Worm (Caenorhabditis elegans): ENCODE data around the gene pup-2.

The pup-2 gene

DNA sequence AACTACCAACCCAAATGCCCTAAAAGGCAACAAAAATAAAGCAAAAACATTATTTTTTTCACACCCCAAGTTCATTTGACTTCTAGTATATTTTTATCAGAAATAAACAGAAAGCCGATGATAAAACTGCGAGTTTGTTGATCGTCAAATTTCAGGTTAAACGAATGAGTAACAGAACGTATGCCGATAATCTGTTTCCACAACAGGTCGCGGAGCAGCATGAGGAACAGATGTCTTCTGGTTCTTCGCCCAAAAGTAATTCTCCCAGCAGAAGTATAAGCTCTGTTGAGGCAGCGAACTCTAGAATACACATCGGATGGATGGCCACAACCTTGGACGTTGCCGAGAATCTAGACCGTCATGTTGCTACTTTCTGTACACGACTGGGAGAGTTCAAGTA is 44.7 kb downstream of the pup-2 start, which contains the start of gene prmt-5 (continued):
- TF ChIP-seq ztf-3 (GFP tag; optimal IDR thresholded peaks at IDR 0.05) = peak; percentile 73
- 0 out of 2 replicates have a peak, but pooled peaks have one; percentile 53 for TF ChIP-seq lin-26 (GFP tag; IDR thresholded peaks at IDR 0.05)
- peak; percentile 79; the same call in 1 of the 2 replicates for TF ChIP-seq Y95B8A.8 (GFP tag; IDR thresholded peaks at IDR 0.05)
- TF ChIP-seq xnd-1 (tag; optimal IDR thresholded peaks at IDR 0.05) = peak; percentile 43
- peak; percentile 52 for TF ChIP-seq tbp1 (GFP tag; optimal IDR thresholded peaks at IDR 0.05)
- peak; percentile 68; the same call in 1 of the 2 replicates for TF ChIP-seq pbrm-1 (GFP tag; IDR thresholded peaks at IDR 0.05)
- no peak for TF ChIP-seq ceh-91 (GFP tag; IDR thresholded peaks at IDR 0.05)
- TF ChIP-seq F33H1.4 (GFP tag; IDR thresholded peaks at IDR 0.05) = peak; percentile 27; the same call in 1 of the 2 replicates
- TF ChIP-seq nhr-27 (tag; optimal IDR thresholded peaks at IDR 0.05) = peak; percentile 73
- peak; percentile 53 for TF ChIP-seq lin-40 (tag; optimal IDR thresholded peaks at IDR 0.05)
- TF ChIP-seq F37B4.10 (GFP tag; IDR thresholded peaks at IDR 0.05) = no peak
- TF ChIP-seq nfya-1 (tag; optimal IDR thresholded peaks at IDR 0.05; ENCODE audit: borderline replicate concordance, insufficient read depth) = no peak
- peak; percentile 87 for TF ChIP-seq ekl-4 (GFP tag; IDR thresholded peaks at IDR 0.05)
- TF ChIP-seq T26A5.8 (tag; optimal IDR thresholded peaks at IDR 0.05) = peak; percentile 36
- peak; percentile 12 for TF ChIP-seq ceh-27 (GFP tag; optimal IDR thresholded peaks at IDR 0.05)
- no peak for TF ChIP-seq sea-2 (GFP tag; IDR thresholded peaks at IDR 0.05)
- no peak for TF ChIP-seq F55B11.4 (tag; optimal IDR thresholded peaks at IDR 0.05; ENCODE audit: borderline replicate concordance, insufficient read depth)
- no peak for TF ChIP-seq ztf-22 (GFP tag; optimal IDR thresholded peaks at IDR 0.05)
- peak; percentile 70 for TF ChIP-seq hmg-20 (GFP tag; IDR thresholded peaks at IDR 0.05)
- TF ChIP-seq B0019.2 (GFP tag; conservative IDR thresholded peaks at IDR 0.05) = no peak
- TF ChIP-seq Y79H2A.3 (GFP tag; conservative IDR thresholded peaks at IDR 0.05) = 0 out of 2 replicates have a peak, but pooled peaks have one; percentile 34
- TF ChIP-seq lin-35 (GFP tag; optimal IDR thresholded peaks at IDR 0.05) = peak in 1 of 3 experiments; percentile 22
- TF ChIP-seq egl-44 (GFP tag; IDR thresholded peaks at IDR 0.05) = no peak
- TF ChIP-seq rpc-1 (optimal IDR thresholded peaks at IDR 0.05) = no peak
- TF ChIP-seq rpc-1 (tag; optimal IDR thresholded peaks at IDR 0.05) = no peak
- peak; percentile 76 for TF ChIP-seq B0035.1 (tag; optimal IDR thresholded peaks at IDR 0.05)
- TF ChIP-seq let-526 (GFP tag; IDR thresholded peaks at IDR 0.05) = peak; percentile 78
- TF ChIP-seq madf-6 (GFP tag; IDR thresholded peaks at IDR 0.05) = peak; percentile 84
- peak; percentile 95 for TF ChIP-seq repo-1 (tag; optimal IDR thresholded peaks at IDR 0.05)
- TF ChIP-seq ceh-100 (GFP tag; IDR thresholded peaks at IDR 0.05) = peak; percentile 56
- no peak for TF ChIP-seq F23B12.7 (tag; optimal IDR thresholded peaks at IDR 0.05; ENCODE audit: insufficient read depth)
- TF ChIP-seq attf-3 (GFP tag; conservative IDR thresholded peaks at IDR 0.05) = no peak
- peak; percentile 93 for TF ChIP-seq chd-7 (tag; optimal IDR thresholded peaks at IDR 0.05)
- no peak for TF ChIP-seq nhr-90 (tag; optimal IDR thresholded peaks at IDR 0.05)
- peak; percentile 75; the same call in 1 of the 2 replicates for TF ChIP-seq attf-6 (GFP tag; IDR thresholded peaks at IDR 0.05)
- no peak for TF ChIP-seq snpc-4 (GFP tag; optimal IDR thresholded peaks at IDR 0.05)
- peak in 2 of 4 experiments; percentile 28 to 48 for TF ChIP-seq snpc-4 (tag; optimal IDR thresholded peaks at IDR 0.05)
- TF ChIP-seq ztf-28 (GFP tag; IDR thresholded peaks at IDR 0.05) = no peak
- TF ChIP-seq hsf-1 (GFP tag; IDR thresholded peaks at IDR 0.05) = peak; percentile 66; the same call in 1 of the 2 replicates
- peak; percentile 90 for TF ChIP-seq ceh-79 (tag; optimal IDR thresholded peaks at IDR 0.05)
- TF ChIP-seq ccch-3 (GFP tag; optimal IDR thresholded peaks at IDR 0.05) = no peak
- peak; percentile 84 for TF ChIP-seq hrde-1 (tag; optimal IDR thresholded peaks at IDR 0.05; ENCODE audit: borderline replicate concordance)
- TF ChIP-seq ztf-18 (tag; optimal IDR thresholded peaks at IDR 0.05) = peak; percentile 40
- TF ChIP-seq mes-4 (tag; optimal IDR thresholded peaks at IDR 0.05) = no peak
- TF ChIP-seq F49E8.2 (tag; optimal IDR thresholded peaks at IDR 0.05; ENCODE audit: insufficient read depth) = peak; percentile 91
- peak; percentile 36 for TF ChIP-seq F57A8.1 (GFP tag; optimal IDR thresholded peaks at IDR 0.05)
- peak; percentile 37; the same call in 1 of the 2 replicates for TF ChIP-seq nfya-2 (GFP tag; IDR thresholded peaks at IDR 0.05)
- TF ChIP-seq dox-1 (GFP tag; IDR thresholded peaks at IDR 0.05) = peak; percentile 59

Data from whole organism, young adult.